Worm (Caenorhabditis elegans): ENCODE results near the gene Y2H9A.4.

DNA sequence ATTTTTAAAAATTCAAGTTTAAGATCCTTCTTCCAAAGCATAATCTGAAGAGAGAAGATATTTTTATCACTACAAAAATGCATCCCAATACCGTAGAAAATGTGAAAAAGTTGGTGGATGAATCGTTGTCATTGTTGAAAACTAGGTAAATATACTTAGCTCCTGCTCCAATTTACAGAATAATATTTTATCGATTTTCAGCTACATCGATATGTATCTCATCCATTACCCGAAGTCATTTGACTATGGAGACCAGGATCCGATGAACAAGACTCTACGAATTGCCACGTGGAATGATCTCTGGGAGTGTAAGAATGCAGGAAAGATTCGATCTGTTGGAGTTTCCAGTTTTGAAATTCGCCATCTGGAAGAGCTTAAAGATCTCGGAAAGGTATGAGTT lies 37.3 kb upstream of the Y2H9A.4 start:
- TF ChIP-seq ceh-82 (tag; optimal IDR thresholded peaks at IDR 0.05) (no peak), fos-1 (tag; optimal IDR thresholded peaks at IDR 0.05) (no peak), lsy-12 (tag; optimal IDR thresholded peaks at IDR 0.05) (no peak), nhr-77 (tag; optimal IDR thresholded peaks at IDR 0.05) (no peak), unc-62 (GFP tag; optimal IDR thresholded peaks at IDR 0.05) (no peak), pha-4 (tag; optimal IDR thresholded peaks at IDR 0.05) (no peak), nhr-25 (tag; optimal IDR thresholded peaks at IDR 0.05) (no peak), nhr-67 (tag; optimal IDR thresholded peaks at IDR 0.05) (no peak), zag-1 (tag; optimal IDR thresholded peaks at IDR 0.05) (no peak), sea-2 (GFP tag; optimal IDR thresholded peaks at IDR 0.05) (no peak), aly-2 (tag; optimal IDR thresholded peaks at IDR 0.05) (no peak), daf-12 (tag; optimal IDR thresholded peaks at IDR 0.05) (no peak), jun-1 (tag; optimal IDR thresholded peaks at IDR 0.05) (no peak)

Measured in whole organism, L3 larva.